Fruit fly (Drosophila melanogaster) whole organism, pupa: ENCODE measurements around the gene Lerp.

ENCODE experiments used
- CG13204 ChIP-seq: fragments of 200-800 bp; sonication (Bioruptor generic); optimal IDR thresholded peaks from 2 replicates; lab custom pipeline; 2018; ENCODE audit warnings: missing biosample characterization, mild to moderate bottlenecking, missing genetic modification characterization, moderate library complexity
- CG14655 ChIP-seq: fragments of 200-800 bp; sonication (Bioruptor generic); optimal IDR thresholded peaks from 3 replicates; lab custom pipeline; 2017; ENCODE audit warnings: mild to moderate bottlenecking, missing biosample characterization, missing genetic modification reagents, missing genetic modification characterization
- CG8159 ChIP-seq: fragments of 200-800 bp; sonication (Bioruptor generic); optimal IDR thresholded peaks from 3 replicates; lab custom pipeline; 2018; ENCODE audit warnings: missing biosample characterization, mild to moderate bottlenecking, missing genetic modification characterization, moderate library complexity
- D1 ChIP-seq: fragments of 200-800 bp; sonication (Bioruptor generic); optimal IDR thresholded peaks from 2 replicates; lab custom pipeline; 2018; ENCODE audit warnings: missing biosample characterization, mild to moderate bottlenecking, missing genetic modification characterization, moderate library complexity
- EcR ChIP-seq: fragments of 200-800 bp; sonication (Bioruptor generic); optimal IDR thresholded peaks from 3 replicates; lab custom pipeline; 2019; ENCODE audit warnings: missing biosample characterization, missing genetic modification characterization, mild to moderate bottlenecking, moderate library complexity, missing genetic modification reagents
- Pif1B ChIP-seq: fragments of 200-800 bp; sonication (Bioruptor generic); optimal IDR thresholded peaks from 3 replicates; lab custom pipeline; 2016; ENCODE audit warnings: missing biosample characterization, missing genetic modification characterization
- gl ChIP-seq: fragments of 200-800 bp; sonication (Bioruptor generic); optimal IDR thresholded peaks from 2 replicates; lab custom pipeline; 2018; ENCODE audit warnings: missing biosample characterization, mild to moderate bottlenecking, missing genetic modification characterization

DNA sequence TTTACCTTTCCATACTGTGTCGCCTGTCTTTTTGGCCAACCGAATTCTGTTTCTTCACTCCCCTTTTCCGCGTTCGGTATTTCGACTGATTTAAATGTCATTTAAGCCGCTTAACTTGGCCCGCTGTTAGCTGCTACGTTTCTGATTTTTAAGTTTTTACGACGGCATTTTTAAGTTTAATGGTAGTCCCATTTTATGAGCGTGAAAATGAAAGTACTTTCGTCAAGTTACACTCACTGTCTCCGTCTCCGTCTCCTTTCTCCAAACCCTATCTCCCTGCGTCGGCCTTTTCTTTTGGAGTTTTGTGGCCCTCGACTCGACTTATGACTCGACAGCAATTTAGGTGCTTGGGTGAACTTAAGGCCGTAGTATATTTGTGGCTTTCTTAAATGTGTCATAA, 22.3 kb upstream of the Lerp start:
- TF ChIP-seq Pif1B = no peak
- no peak for TF ChIP-seq CG8159 (tag; lab: Kevin White, UChicago)
- no peak for TF ChIP-seq EcR (GFP tag; lab: Kevin White, UChicago)
- no peak for TF ChIP-seq gl (tag; lab: Kevin White, UChicago)
- no peak for TF ChIP-seq D1
- no peak for TF ChIP-seq CG13204 (GFP tag; lab: Kevin White, UChicago)
- TF ChIP-seq CG14655 (GFP tag; lab: Kevin White, UChicago) = no peak
